Worm (Caenorhabditis elegans) whole organism, L4 larva: Measurements from ENCODE around the gene srx-21.

Experiments
- D1046.2 ChIP-seq: fragments of 200-800 bp; sonication (Bioruptor generic); IDR thresholded peaks from 2 replicates; pipeline ENCODE4 v1.3.6; 2022; ENCODE audit warnings: missing genetic modification characterization, missing compliant biosample characterization
- aha-1 ChIP-seq: fragments of 150-350 bp; peaks from one replicate; lab custom pipeline; 2014; ENCODE audit warnings: missing biosample characterization, missing genetic modification characterization
- ctbp-1 ChIP-seq: fragments of 200-800 bp; sonication (Bioruptor generic); IDR thresholded peaks from 2 replicates; pipeline ENCODE4 v1.3.6; 2022; ENCODE audit warnings: missing genetic modification reagents, missing genetic modification characterization, missing compliant biosample characterization
- dpl-1 ChIP-seq: fragments of 150-350 bp; optimal IDR thresholded peaks from 2 replicates; lab custom pipeline; 2014; ENCODE audit warnings: missing biosample characterization, missing genetic modification reagents, missing genetic modification characterization
- mes-2 ChIP-seq: sonication (generic microtip); optimal IDR thresholded peaks from 2 replicates; lab custom pipeline; 2016; ENCODE audit warnings: missing genotype, mild to moderate bottlenecking, missing genetic modification characterization, missing compliant biosample characterization; ENCODE audit not compliant: poor library complexity, severe bottlenecking
- nhr-77 ChIP-seq: fragments of 150-350 bp; optimal IDR thresholded peaks from 2 replicates; lab custom pipeline; 2014; ENCODE audit warnings: missing biosample characterization, missing genetic modification characterization
- pqm-1 ChIP-seq: sonication (generic microtip); optimal IDR thresholded peaks from 2 replicates; lab custom pipeline; 2017; ENCODE audit warnings: missing biosample characterization, missing genetic modification characterization
- unc-62 ChIP-seq, 3 experiments: fragments of 150-350 bp in 1 of 3; sonication (generic microtip); optimal IDR thresholded peaks in 2 of 3; peaks in 1 of 3; 1 replicate in 1 of 3; 2 replicates in 2 of 3; lab custom pipeline; 2014 to 2017; ENCODE audit warnings: missing biosample characterization in 3 of 3, missing genetic modification characterization in 3 of 3, missing genetic modification reagents in 3 of 3, missing genotype in 1 of 3
- ztf-11 ChIP-seq: fragments of 150-350 bp; optimal IDR thresholded peaks from 2 replicates; lab custom pipeline; 2014; ENCODE audit warnings: missing biosample characterization, missing genetic modification characterization

- TF ChIP-seq ctbp-1 (GFP tag; lab: Robert Waterston, UW) (no peak), ztf-11 (tag; lab: Kevin White, UChicago) (no peak), dpl-1 (GFP tag; lab: Kevin White, UChicago) (no peak), unc-62 (GFP tag; optimal IDR thresholded peaks at IDR 0.05 in 1 of 2; lab: Kevin White, UChicago) (no peak), unc-62 (tag; optimal IDR thresholded peaks at IDR 0.05; lab: Kevin White, UChicago) (no peak), aha-1 (tag; lab: Kevin White, UChicago) (no peak), nhr-77 (no peak), pqm-1 (no peak), D1046.2 (GFP tag; lab: Robert Waterston, UW) (no peak), mes-2 (tag; lab: Kevin White, UChicago) (no peak)
Measured at ce11 chrV:679663-680062, 2.8 kb downstream of the srx-21 start, which contains the start of gene srx-22.
